Worm (Caenorhabditis elegans) whole organism, young adult: ENCODE measurements around the gene srh-146.

ENCODE experiments used
- B0019.2 ChIP-seq: fragments of 200-800 bp; sonication (Bioruptor generic); conservative IDR thresholded peaks from 2 replicates; pipeline ENCODE4 v1.3.6; 2022; ENCODE audit warnings: missing genetic modification reagents, missing genetic modification characterization, missing compliant biosample characterization
- B0261.1 ChIP-seq: sonication (generic microtip); optimal IDR thresholded peaks from 2 replicates; lab custom pipeline; 2016; ENCODE audit warnings: mild to moderate bottlenecking, missing genetic modification characterization, moderate library complexity, missing compliant biosample characterization
- C06A6.2 ChIP-seq: fragments of 200-800 bp; sonication (Bioruptor generic); conservative IDR thresholded peaks from 2 replicates; pipeline ENCODE4 v1.3.6; 2022; ENCODE audit warnings: missing genetic modification characterization, missing compliant biosample characterization
- D2030.7 ChIP-seq: fragments of 200-800 bp; sonication (Bioruptor generic); IDR thresholded peaks from 2 replicates; pipeline ENCODE4 v1.3.6; 2022; ENCODE audit warnings: missing genetic modification reagents, missing genetic modification characterization, missing compliant biosample characterization
- F23B12.7 ChIP-seq: sonication (generic microtip); optimal IDR thresholded peaks from 2 replicates; lab custom pipeline; 2017; ENCODE audit warnings: missing genetic modification characterization, mild to moderate bottlenecking, missing compliant biosample characterization, antibody characterized with exemption, moderate library complexity; ENCODE audit not compliant: insufficient read depth
- F55B11.4 ChIP-seq: sonication (generic microtip); optimal IDR thresholded peaks from 2 replicates; lab custom pipeline; 2016; ENCODE audit warnings: missing compliant biosample characterization, missing genetic modification characterization, borderline replicate concordance; ENCODE audit not compliant: insufficient read depth
- F57A8.1 ChIP-seq: fragments of 200-800 bp; sonication (Bioruptor generic); optimal IDR thresholded peaks from 2 replicates; lab custom pipeline; 2018; ENCODE audit warnings: mild to moderate bottlenecking, missing genetic modification characterization, moderate library complexity, missing compliant biosample characterization
- F57C9.4 ChIP-seq: sonication (generic microtip); optimal IDR thresholded peaks from 2 replicates; lab custom pipeline; 2017; ENCODE audit warnings: mild to moderate bottlenecking, missing genetic modification characterization, missing compliant biosample characterization
- Y56A3A.18 ChIP-seq: fragments of 200-800 bp; sonication (Bioruptor generic); IDR thresholded peaks from 2 replicates; pipeline ENCODE4 v1.3.6; 2022; ENCODE audit warnings: missing genetic modification reagents, missing genetic modification characterization, missing compliant biosample characterization
- Y95B8A.8 ChIP-seq: fragments of 200-800 bp; sonication (Bioruptor generic); IDR thresholded peaks from 2 replicates; pipeline ENCODE4 v1.3.6; 2022; ENCODE audit warnings: missing genetic modification reagents, missing genetic modification characterization, missing compliant biosample characterization
- atf-7 ChIP-seq: sonication (generic microtip); optimal IDR thresholded peaks from 2 replicates; lab custom pipeline; 2017; ENCODE audit warnings: mild to moderate bottlenecking, missing genetic modification characterization, missing compliant biosample characterization
- attf-6 ChIP-seq: fragments of 200-800 bp; sonication (Bioruptor generic); IDR thresholded peaks from 2 replicates; pipeline ENCODE4 v1.3.6; 2022; ENCODE audit warnings: missing genetic modification reagents, missing genetic modification characterization, missing compliant biosample characterization
- ceh-100 ChIP-seq: fragments of 200-800 bp; sonication (Bioruptor generic); IDR thresholded peaks from 2 replicates; pipeline ENCODE4 v1.3.6; 2022; ENCODE audit warnings: missing genetic modification reagents, missing genetic modification characterization, missing compliant biosample characterization
- ceh-91 ChIP-seq: fragments of 200-800 bp; sonication (Bioruptor generic); IDR thresholded peaks from 2 replicates; pipeline ENCODE4 v1.3.6; 2022; ENCODE audit warnings: missing genetic modification reagents, missing genetic modification characterization, missing compliant biosample characterization
- ets-4 ChIP-seq: fragments of 200-800 bp; sonication (Bioruptor generic); optimal IDR thresholded peaks from 2 replicates; lab custom pipeline; 2018; ENCODE audit warnings: mild to moderate bottlenecking, missing genetic modification characterization, missing compliant biosample characterization
- him-1 ChIP-seq: sonication (generic microtip); optimal IDR thresholded peaks from 2 replicates; lab custom pipeline; 2016; ENCODE audit warnings: missing genotype, missing genetic modification reagents, missing genetic modification characterization, missing compliant biosample characterization
- hmg-20 ChIP-seq: fragments of 200-800 bp; sonication (Bioruptor generic); IDR thresholded peaks from 2 replicates; pipeline ENCODE4 v1.3.6; 2022; ENCODE audit warnings: missing genetic modification reagents, missing genetic modification characterization, missing compliant biosample characterization
- hsf-1 ChIP-seq: fragments of 200-800 bp; sonication (Bioruptor generic); IDR thresholded peaks from 2 replicates; pipeline ENCODE4 v1.3.6; 2022; ENCODE audit warnings: missing genetic modification reagents, missing genetic modification characterization, missing compliant biosample characterization
- lag-1 ChIP-seq: fragments of 200-800 bp; sonication (Bioruptor generic); IDR thresholded peaks from 2 replicates; pipeline ENCODE4 v1.3.6; 2022; ENCODE audit warnings: missing genetic modification reagents, missing genetic modification characterization, missing compliant biosample characterization
- let-526 ChIP-seq: fragments of 200-800 bp; sonication (Bioruptor generic); IDR thresholded peaks from 2 replicates; pipeline ENCODE4 v1.3.6; 2022; ENCODE audit warnings: missing genetic modification reagents, missing genetic modification characterization, missing compliant biosample characterization
- let-607 ChIP-seq, 2 experiments: fragments of 200-800 bp in 1 of 2; sonication (Bioruptor generic) in 1 of 2; sonication (generic microtip) in 1 of 2; optimal IDR thresholded peaks; 2 replicates each; lab custom pipeline; 2016 to 2018; ENCODE audit warnings: mild to moderate bottlenecking in 2 of 2, missing compliant biosample characterization in 2 of 2, missing genetic modification characterization in 2 of 2, moderate library complexity in 2 of 2, missing genotype in 1 of 2
- lin-26 ChIP-seq: fragments of 200-800 bp; sonication (Bioruptor generic); IDR thresholded peaks from 2 replicates; pipeline ENCODE4 v1.3.6; 2022; ENCODE audit warnings: missing genetic modification reagents, missing genetic modification characterization, missing compliant biosample characterization
- lin-35 ChIP-seq, 3 experiments: fragments of 150-350 bp in 2 of 3; sonication (generic microtip) in 1 of 3; optimal IDR thresholded peaks; 2 replicates each; lab custom pipeline; 2014 to 2018; ENCODE audit warnings: missing biosample characterization in 3 of 3, missing genetic modification characterization in 3 of 3, missing genetic modification reagents in 3 of 3
- lin-40 ChIP-seq: sonication (generic microtip); optimal IDR thresholded peaks from 2 replicates; lab custom pipeline; 2016; ENCODE audit warnings: missing genetic modification characterization, mild to moderate bottlenecking, missing compliant biosample characterization, missing genotype, missing genetic modification reagents
- lin-54 ChIP-seq: fragments of 200-800 bp; sonication (Bioruptor generic); optimal IDR thresholded peaks from 2 replicates; lab custom pipeline; 2018; ENCODE audit warnings: mild to moderate bottlenecking, missing genetic modification characterization, missing compliant biosample characterization
- madf-3 ChIP-seq: fragments of 200-800 bp; sonication (Bioruptor generic); IDR thresholded peaks from 2 replicates; pipeline ENCODE4 v1.3.6; 2022; ENCODE audit warnings: missing genetic modification reagents, missing genetic modification characterization, missing compliant biosample characterization
- mcd-1 ChIP-seq: fragments of 200-800 bp; sonication (Bioruptor generic); IDR thresholded peaks from 2 replicates; pipeline ENCODE4 v1.3.6; 2022; ENCODE audit warnings: missing genetic modification reagents, missing genetic modification characterization, missing compliant biosample characterization
- rpc-1 ChIP-seq, 2 experiments: fragments of 150-350 bp in 1 of 2; sonication (generic microtip) in 1 of 2; optimal IDR thresholded peaks; 2 replicates each; lab custom pipeline; 2014 to 2018; ENCODE audit warnings: missing biosample characterization in 1 of 2, missing genetic modification characterization in 1 of 2, missing genetic modification reagents in 1 of 2, missing genotype in 1 of 2
- sdz-38 ChIP-seq: sonication (generic microtip); optimal IDR thresholded peaks from 2 replicates; lab custom pipeline; 2016; ENCODE audit warnings: missing genotype, missing genetic modification characterization, missing compliant biosample characterization
- snpc-1.1 ChIP-seq: sonication (generic microtip); optimal IDR thresholded peaks from 2 replicates; lab custom pipeline; 2017; ENCODE audit warnings: missing genetic modification characterization, mild to moderate bottlenecking, missing compliant biosample characterization, antibody characterized with exemption, moderate library complexity, missing genotype, missing genetic modification reagents; ENCODE audit not compliant: insufficient read depth
- snpc-4 ChIP-seq, 5 experiments: fragments of 150-350 bp in 1 of 5; sonication (generic microtip) in 4 of 5; optimal IDR thresholded peaks; 2 replicates each; lab custom pipeline; 2014 to 2018; ENCODE audit warnings: missing genetic modification characterization in 5 of 5, missing biosample characterization in 3 of 5, antibody characterized with exemption in 2 of 5, mild to moderate bottlenecking in 2 of 5, missing compliant biosample characterization in 2 of 5, missing genotype in 2 of 5, moderate library complexity in 2 of 5, missing genetic modification reagents in 1 of 5
- unc-62 ChIP-seq: fragments of 150-350 bp; optimal IDR thresholded peaks from 2 replicates; lab custom pipeline; 2014; ENCODE audit warnings: missing biosample characterization, missing genetic modification reagents, missing genetic modification characterization
- xnd-1 ChIP-seq: sonication (generic microtip); optimal IDR thresholded peaks from 2 replicates; lab custom pipeline; 2016; ENCODE audit warnings: missing genotype, missing genetic modification reagents, missing genetic modification characterization, missing compliant biosample characterization
- ztf-26 ChIP-seq: sonication (generic microtip); optimal IDR thresholded peaks from 2 replicates; lab custom pipeline; 2017; ENCODE audit warnings: missing genetic modification characterization, missing compliant biosample characterization
- ztf-3 ChIP-seq: fragments of 200-800 bp; sonication (Bioruptor generic); optimal IDR thresholded peaks from 2 replicates; lab custom pipeline; 2018; ENCODE audit warnings: mild to moderate bottlenecking, missing genetic modification characterization, missing compliant biosample characterization

srh-146 gene

DNA sequence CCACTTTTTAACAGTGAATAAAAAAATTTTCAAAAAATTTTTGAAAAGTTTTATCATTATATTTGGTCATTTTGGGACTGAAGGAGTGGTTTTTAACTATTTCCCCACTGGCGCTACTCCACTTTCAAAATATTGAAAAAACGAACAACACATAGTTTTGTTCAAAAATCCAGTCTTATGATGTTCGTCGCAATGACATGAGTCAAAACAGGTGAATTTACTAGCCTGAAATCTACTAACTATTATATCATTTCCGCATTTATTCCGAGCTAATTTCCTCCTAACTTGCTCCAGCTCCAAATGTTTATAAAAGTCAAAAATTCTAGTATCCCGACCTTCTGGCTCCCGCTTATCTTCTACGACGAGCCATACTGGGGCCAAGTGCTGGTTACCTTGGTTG, 29.6 kb upstream of the srh-146 start, which contains the start of gene sre-24:
sre-24 (plus strand) TSS at position 301 of the 400 bp plus-strand sequence.
- no peak for TF ChIP-seq hsf-1
- no peak for TF ChIP-seq F57C9.4 (tag; lab: Kevin White, UChicago)
- TF ChIP-seq snpc-4 (GFP tag; optimal IDR thresholded peaks at IDR 0.05; lab: Kevin White, UChicago): no peak
- no peak for TF ChIP-seq snpc-4 (tag; optimal IDR thresholded peaks at IDR 0.05; lab: Kevin White, UChicago)
- TF ChIP-seq lin-26 (GFP tag; lab: Robert Waterston, UW): no peak
- no peak for TF ChIP-seq C06A6.2 (GFP tag; lab: Robert Waterston, UW)
- TF ChIP-seq F23B12.7 (tag; lab: Kevin White, UChicago): no peak
- no peak for TF ChIP-seq lin-54 (GFP tag; lab: Kevin White, UChicago)
- no peak for TF ChIP-seq F57A8.1 (GFP tag; lab: Kevin White, UChicago)
- TF ChIP-seq, all 124 proteins: peak for 0

DNA sequence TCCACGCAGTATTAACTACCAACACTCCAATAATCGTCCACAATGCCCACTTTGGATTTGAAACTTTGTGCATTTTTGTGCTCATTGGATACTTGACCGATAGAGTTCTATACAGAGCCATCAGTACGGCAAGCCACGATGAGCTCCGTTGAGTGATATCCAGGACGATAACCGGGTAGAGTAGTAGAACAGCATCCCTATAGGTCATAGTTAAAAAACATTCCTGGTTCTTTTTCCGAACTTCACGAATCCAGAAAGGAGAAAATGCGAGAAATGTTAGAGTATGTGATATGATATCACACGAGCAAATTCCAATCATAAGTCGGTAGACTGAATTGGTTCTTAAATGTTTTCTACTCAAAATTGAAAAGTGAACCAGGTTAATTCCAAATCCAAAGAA, 25.8 kb upstream of the srh-146 start:
- no peak for TF ChIP-seq madf-3 (GFP tag; lab: Robert Waterston, UW)
- TF ChIP-seq Y95B8A.8: no peak
- TF ChIP-seq ceh-100 (GFP tag; lab: Robert Waterston, UW): no peak

DNA sequence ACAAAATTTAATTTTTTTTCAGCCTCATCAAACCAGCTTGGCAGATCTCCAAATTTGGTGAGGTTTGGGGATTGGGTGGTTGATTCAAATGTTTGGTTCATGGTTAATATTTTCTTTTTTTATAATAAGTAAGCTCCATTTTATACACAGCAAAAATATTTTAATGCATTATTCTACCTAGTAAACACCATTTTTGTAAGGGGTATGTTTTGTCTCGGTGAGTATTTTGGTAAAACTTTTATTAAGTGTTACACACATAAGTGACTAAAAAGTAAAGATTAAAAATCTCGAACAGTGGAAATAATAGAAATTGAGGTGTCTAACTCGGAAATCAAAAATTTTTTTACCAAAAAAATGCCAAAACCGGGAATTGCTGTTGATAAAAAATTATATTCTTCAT, 25.4 kb upstream of the srh-146 start, which contains the start of gene srw-4:
srw-4 (minus strand) TSS at position 101 of the 400 bp plus-strand sequence.
- TF ChIP-seq ceh-91 (no peak), rpc-1 (optimal IDR thresholded peaks at IDR 0.05; lab: Kevin White, UChicago) (no peak), rpc-1 (tag; optimal IDR thresholded peaks at IDR 0.05; lab: Kevin White, UChicago) (no peak), F55B11.4 (tag; lab: Kevin White, UChicago) (no peak), hmg-20 (GFP tag; lab: Robert Waterston, UW) (no peak), ztf-26 (tag; lab: Kevin White, UChicago) (no peak), lin-35 (GFP tag; optimal IDR thresholded peaks at IDR 0.05; lab: Kevin White, UChicago) (no peak), F57A8.1 (GFP tag; lab: Kevin White, UChicago) (no peak), snpc-1.1 (no peak), B0019.2 (no peak)

DNA sequence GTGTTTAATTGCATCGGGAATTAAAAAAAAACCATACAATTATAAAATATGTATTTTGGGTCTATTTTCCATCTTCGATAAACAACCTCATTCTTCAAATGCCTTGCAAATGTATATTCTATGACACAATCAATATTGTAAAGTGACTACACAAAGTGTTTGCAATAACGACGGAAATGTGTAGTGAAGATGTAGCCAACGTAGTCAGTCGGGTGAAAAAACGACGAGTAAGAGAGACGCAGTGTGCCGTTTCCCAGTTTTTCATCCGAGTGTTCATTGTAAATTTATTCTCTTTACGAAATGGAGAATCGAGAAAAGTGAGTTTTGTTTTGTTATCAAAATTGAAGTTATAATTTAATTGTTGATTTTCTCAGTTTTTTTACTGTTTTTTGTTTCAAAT, 22.1 kb upstream of the srh-146 start, which contains the start of gene F37B4.15:
F37B4.15 (plus strand) TSS at position 301 of the 400 bp plus-strand sequence.
- TF ChIP-seq ets-4 (GFP tag; lab: Kevin White, UChicago) (no peak), atf-7 (no peak), ztf-3 (GFP tag; lab: Kevin White, UChicago) (no peak), let-526 (GFP tag; lab: Robert Waterston, UW) (no peak), lag-1 (GFP tag; lab: Robert Waterston, UW) (no peak), lin-40 (tag; lab: Kevin White, UChicago) (no peak), him-1 (tag; lab: Kevin White, UChicago) (no peak)

DNA sequence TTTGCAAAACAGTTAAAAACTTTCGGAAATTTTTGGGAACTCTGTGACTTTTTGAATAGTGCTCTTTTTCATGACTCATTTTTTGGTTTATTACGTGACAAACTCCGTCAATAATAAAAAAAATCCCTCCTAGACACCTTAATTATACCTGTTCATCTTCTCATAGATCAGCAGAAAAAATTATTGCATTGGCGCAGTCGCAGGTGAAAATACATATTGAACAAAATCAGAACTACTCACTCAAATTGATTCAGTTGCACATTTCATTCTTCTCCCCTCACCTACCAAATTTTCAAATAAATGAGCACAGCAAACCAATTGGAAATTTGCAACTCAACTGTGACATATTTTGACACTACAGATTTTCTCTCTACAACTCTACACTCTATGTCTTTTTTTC, 21.1 kb upstream of the srh-146 start, which contains the start of gene srh-127:
srh-127 (plus strand) TSS at position 301 of the 400 bp plus-strand sequence.
- TF ChIP-seq B0261.1: no peak
- TF ChIP-seq D2030.7 (GFP tag; lab: Robert Waterston, UW): no peak
- TF ChIP-seq sdz-38 (tag; lab: Kevin White, UChicago): no peak
- no peak for TF ChIP-seq lin-54 (GFP tag; lab: Kevin White, UChicago)
- no peak for TF ChIP-seq snpc-4 (GFP tag; optimal IDR thresholded peaks at IDR 0.05; lab: Kevin White, UChicago)
- no peak for TF ChIP-seq snpc-4 (tag; optimal IDR thresholded peaks at IDR 0.05; lab: Kevin White, UChicago)
- TF ChIP-seq let-607 (tag; optimal IDR thresholded peaks at IDR 0.05; lab: Kevin White, UChicago): no peak
- no peak for TF ChIP-seq xnd-1
- no peak for TF ChIP-seq Y56A3A.18 (GFP tag; lab: Robert Waterston, UW)
- no peak for TF ChIP-seq unc-62 (GFP tag; lab: Kevin White, UChicago)
- TF ChIP-seq attf-6 (GFP tag; lab: Robert Waterston, UW): no peak
- TF ChIP-seq lin-40 (tag; lab: Kevin White, UChicago): no peak
- no peak for TF ChIP-seq mcd-1 (GFP tag; lab: Robert Waterston, UW)
